Worm (Caenorhabditis elegans) whole organism, L2 larva: Measurements from ENCODE around the gene R09H10.6.

ENCODE experiments used
- F13H6.1 ChIP-seq: sonication (generic microtip); optimal IDR thresholded peaks from 2 replicates; lab custom pipeline; 2016; ENCODE audit warnings: missing genetic modification characterization, missing compliant biosample characterization
- Y55F3AM.14 ChIP-seq: fragments of 200-800 bp; sonication (Bioruptor generic); optimal IDR thresholded peaks from 2 replicates; lab custom pipeline; 2018; ENCODE audit warnings: mild to moderate bottlenecking, missing genetic modification characterization, missing compliant biosample characterization
- alr-1 ChIP-seq: fragments of 150-350 bp; optimal IDR thresholded peaks from 2 replicates; lab custom pipeline; 2014; ENCODE audit warnings: missing biosample characterization, missing genetic modification characterization
- aly-2 ChIP-seq: fragments of 150-350 bp; optimal IDR thresholded peaks from 2 replicates; lab custom pipeline; 2014; ENCODE audit warnings: missing biosample characterization, missing genetic modification characterization
- ceh-16 ChIP-seq: fragments of 150-350 bp; optimal IDR thresholded peaks from 2 replicates; lab custom pipeline; 2014; ENCODE audit warnings: missing biosample characterization, missing genetic modification characterization
- crh-2 ChIP-seq: sonication (generic microtip); optimal IDR thresholded peaks from 2 replicates; lab custom pipeline; 2017; ENCODE audit warnings: missing biosample characterization, missing genetic modification characterization
- dmd-4 ChIP-seq: sonication (generic microtip); optimal IDR thresholded peaks from 2 replicates; lab custom pipeline; 2017; ENCODE audit warnings: missing biosample characterization, missing genetic modification characterization
- elt-3 ChIP-seq: sonication (generic microtip); optimal IDR thresholded peaks from 2 replicates; lab custom pipeline; 2017; ENCODE audit warnings: missing biosample characterization, missing genetic modification characterization
- fos-1 ChIP-seq: fragments of 150-350 bp; optimal IDR thresholded peaks from 2 replicates; lab custom pipeline; 2014; ENCODE audit warnings: missing biosample characterization, missing genetic modification characterization
- gmeb-1 ChIP-seq: fragments of 150-350 bp; optimal IDR thresholded peaks from 2 replicates; lab custom pipeline; 2014; ENCODE audit warnings: missing biosample characterization, missing genetic modification characterization
- lin-11 ChIP-seq: fragments of 150-350 bp; sonication (generic microtip); optimal IDR thresholded peaks from 2 replicates; lab custom pipeline; 2014; ENCODE audit warnings: missing biosample characterization, missing genetic modification characterization, inconsistent platforms, mixed read lengths
- mab-5 ChIP-seq: fragments of 150-350 bp; optimal IDR thresholded peaks from 2 replicates; lab custom pipeline; 2014; ENCODE audit warnings: missing biosample characterization, missing genetic modification characterization
- nhr-10 ChIP-seq: sonication (generic microtip); optimal IDR thresholded peaks from 2 replicates; lab custom pipeline; 2017; ENCODE audit warnings: missing biosample characterization, missing genetic modification characterization
- nhr-11 ChIP-seq: fragments of 150-350 bp; optimal IDR thresholded peaks from 2 replicates; lab custom pipeline; 2014; ENCODE audit warnings: missing biosample characterization, missing genetic modification characterization
- nhr-12 ChIP-seq: fragments of 150-350 bp; optimal IDR thresholded peaks from 2 replicates; lab custom pipeline; 2014; ENCODE audit warnings: missing biosample characterization, missing genetic modification characterization
- nhr-129 ChIP-seq: fragments of 150-350 bp; optimal IDR thresholded peaks from 2 replicates; lab custom pipeline; 2014; ENCODE audit warnings: missing biosample characterization, missing genetic modification characterization
- nhr-21 ChIP-seq: fragments of 150-350 bp; optimal IDR thresholded peaks from 2 replicates; lab custom pipeline; 2014; ENCODE audit warnings: missing biosample characterization, missing genetic modification characterization
- nhr-23 ChIP-seq: fragments of 150-350 bp; optimal IDR thresholded peaks from 2 replicates; lab custom pipeline; 2014; ENCODE audit warnings: missing biosample characterization, missing genetic modification reagents, missing genetic modification characterization
- nhr-25 ChIP-seq: fragments of 150-350 bp; sonication (generic microtip); optimal IDR thresholded peaks from 3 replicates; lab custom pipeline; 2014; ENCODE audit warnings: missing biosample characterization, missing genetic modification characterization
- sma-9 ChIP-seq, 2 experiments: fragments of 150-350 bp in 1 of 2; sonication (generic microtip) in 1 of 2; optimal IDR thresholded peaks; 2 replicates each; lab custom pipeline; 2014 to 2016; ENCODE audit warnings: missing genetic modification characterization in 2 of 2, mild to moderate bottlenecking in 1 of 2, missing biosample characterization in 1 of 2, missing compliant biosample characterization in 1 of 2, missing genetic modification reagents in 1 of 2, moderate library complexity in 1 of 2
- snpc-4 ChIP-seq: fragments of 150-350 bp; optimal IDR thresholded peaks from 2 replicates; lab custom pipeline; 2014; ENCODE audit warnings: missing biosample characterization, missing genetic modification characterization
- unc-55 ChIP-seq: fragments of 150-350 bp; sonication (generic microtip); optimal IDR thresholded peaks from 3 replicates; lab custom pipeline; 2014; ENCODE audit warnings: missing biosample characterization, missing genetic modification reagents, missing genetic modification characterization
- unc-62 ChIP-seq: fragments of 150-350 bp; optimal IDR thresholded peaks from 2 replicates; lab custom pipeline; 2014; ENCODE audit warnings: missing biosample characterization, missing genetic modification reagents, missing genetic modification characterization
- zag-1 ChIP-seq: fragments of 150-350 bp; optimal IDR thresholded peaks from 2 replicates; lab custom pipeline; 2014; ENCODE audit warnings: missing biosample characterization, missing genetic modification characterization
- ztf-11 ChIP-seq: sonication (generic microtip); optimal IDR thresholded peaks from 2 replicates; lab custom pipeline; 2017; ENCODE audit warnings: missing biosample characterization, missing genetic modification characterization
- ztf-4 ChIP-seq: fragments of 150-350 bp; optimal IDR thresholded peaks from 2 replicates; lab custom pipeline; 2014; ENCODE audit warnings: missing biosample characterization, missing genetic modification characterization

The R09H10.6 gene

DNA sequence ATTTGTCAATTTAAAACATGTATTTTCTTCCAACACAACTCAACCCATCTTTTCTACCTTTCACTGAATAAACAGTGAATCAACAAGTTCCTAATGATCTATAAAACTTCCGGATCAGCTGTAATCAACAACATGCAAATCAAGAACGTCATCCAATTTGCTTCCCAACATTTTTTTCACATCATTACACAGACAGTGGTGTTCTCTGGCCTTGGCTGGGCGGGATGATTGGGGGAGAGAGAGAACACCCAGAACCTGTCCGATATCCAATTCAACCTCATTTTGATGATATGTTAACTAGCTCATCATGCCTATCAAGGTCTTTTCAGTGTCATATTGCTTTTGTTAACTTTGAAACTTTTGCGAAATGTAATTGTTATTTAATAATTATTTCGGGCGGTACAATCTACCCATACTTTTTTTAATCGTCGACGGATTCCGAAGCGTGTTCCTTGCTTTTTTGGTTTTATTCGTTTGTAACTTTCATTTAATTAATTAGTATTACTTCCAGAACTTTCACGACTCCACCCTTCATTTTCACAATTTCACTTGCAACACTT lies 6.6 kb downstream of the R09H10.6 start, which contains the start of gene ptr-14:
Gene ptr-14, plus strand, starts transcription at position 510 of the 560 bp plus-strand sequence.
- TF ChIP-seq F13H6.1 (tag; lab: Kevin White, UChicago) (no peak), aly-2 (no peak), nhr-25 (tag; lab: Kevin White, UChicago) (peak; percentile 49)

- no peak for TF ChIP-seq nhr-12
- TF ChIP-seq gmeb-1, result no peak
- peak; percentile 31 for TF ChIP-seq nhr-21 (tag; lab: Kevin White, UChicago)
- no peak for TF ChIP-seq ztf-11
- no peak for TF ChIP-seq zag-1 (tag; lab: Kevin White, UChicago)
These were observed 8.0 kb downstream of the R09H10.6 start for ce11 chrIV:10616366-10616765.

- peak; percentile 3 for TF ChIP-seq nhr-129
- TF ChIP-seq sma-9 (GFP tag; optimal IDR thresholded peaks at IDR 0.05; lab: Kevin White, UChicago), result no peak
- TF ChIP-seq sma-9 (tag; optimal IDR thresholded peaks at IDR 0.05; lab: Kevin White, UChicago), result no peak
- TF ChIP-seq mab-5, result no peak
- TF ChIP-seq Y55F3AM.14 (GFP tag; lab: Kevin White, UChicago), result no peak
- TF ChIP-seq nhr-25 (tag; lab: Kevin White, UChicago), result peak; percentile 81
- peak; percentile 2 for TF ChIP-seq nhr-21 (tag; lab: Kevin White, UChicago)
- TF ChIP-seq snpc-4, result no peak
- TF ChIP-seq crh-2 (tag; lab: Kevin White, UChicago), result peak; percentile 21
- TF ChIP-seq, all 48 proteins: peak for 4
These were observed 8.7 kb downstream of the R09H10.6 start for ce11 chrIV:10617099-10617498.

ce11 chrIV:10620811-10621210 lies 12.4 kb downstream of the R09H10.6 start, which contains the start of gene R09H10.7:
R09H10.7 (plus strand) TSS chrIV:10621111.
- TF ChIP-seq lin-11, result no peak
- TF ChIP-seq unc-55 (GFP tag; lab: Kevin White, UChicago), result no peak
- no peak for TF ChIP-seq elt-3 (tag; lab: Kevin White, UChicago)
- no peak for TF ChIP-seq alr-1 (tag; lab: Kevin White, UChicago)
- no peak for TF ChIP-seq unc-62 (GFP tag; lab: Kevin White, UChicago)
- TF ChIP-seq ztf-4 (tag; lab: Kevin White, UChicago), result no peak
- TF ChIP-seq ceh-16 (tag; lab: Kevin White, UChicago), result no peak
- no peak for TF ChIP-seq gmeb-1
- TF ChIP-seq Y55F3AM.14 (GFP tag; lab: Kevin White, UChicago), result no peak
- TF ChIP-seq fos-1 (tag; lab: Kevin White, UChicago), result no peak

DNA sequence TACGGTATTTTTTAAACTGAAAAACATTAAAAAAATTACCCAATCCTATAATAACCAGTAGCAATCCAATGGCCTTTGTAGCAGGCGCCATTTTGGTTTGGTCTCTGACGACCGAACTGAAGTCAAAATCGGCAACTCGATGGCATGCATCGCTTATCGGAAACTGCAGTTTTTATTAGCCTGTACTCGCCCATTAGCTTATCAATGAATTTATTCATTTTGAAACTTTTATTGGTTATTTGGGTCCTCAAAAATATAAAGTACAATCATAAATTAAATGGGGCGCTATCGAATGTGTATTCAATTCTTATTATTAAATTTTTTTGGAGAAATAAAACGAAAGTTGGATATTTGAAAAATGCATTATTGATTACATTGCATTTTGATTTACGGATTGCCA lies 20.3 kb downstream of the R09H10.6 start, which contains the start of gene R09H10.5:
Gene R09H10.5, minus strand, starts transcription at position 106 of the 400 bp plus-strand sequence.
- no peak for TF ChIP-seq alr-1 (tag; lab: Kevin White, UChicago)
- no peak for TF ChIP-seq ceh-16 (tag; lab: Kevin White, UChicago)
- TF ChIP-seq nhr-25 (tag; lab: Kevin White, UChicago), result no peak
- TF ChIP-seq fos-1 (tag; lab: Kevin White, UChicago), result peak; percentile 53
- TF ChIP-seq, all 48 proteins: peak for 1

DNA sequence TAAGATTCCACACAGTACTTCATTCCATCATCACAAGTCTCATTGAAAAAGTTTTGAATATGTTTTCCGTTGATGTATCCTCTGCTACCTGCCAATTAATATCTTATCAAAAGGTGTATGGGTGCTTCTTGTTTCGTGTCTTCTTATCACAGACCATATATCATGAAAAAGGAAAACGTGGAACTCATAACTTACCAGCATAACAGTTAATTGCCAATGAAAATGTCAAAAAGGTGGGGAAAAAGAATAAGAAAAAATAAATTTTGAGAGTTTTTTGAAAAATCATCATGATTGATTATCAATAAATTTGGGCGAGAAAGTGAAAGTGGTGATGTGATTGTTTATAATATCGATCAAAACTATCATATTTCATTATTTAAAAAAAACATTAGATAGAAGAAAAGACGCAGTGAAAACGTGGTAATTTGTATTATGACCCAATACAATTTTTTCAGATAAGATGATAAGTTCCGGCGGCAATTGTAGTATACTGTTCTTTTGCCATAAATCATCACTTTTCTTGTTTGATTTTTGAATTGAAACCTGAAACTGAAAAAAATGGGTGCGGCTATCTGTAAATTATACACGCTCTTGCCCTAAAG lies 22.7 kb downstream of the R09H10.6 start, which contains the start of gene F56C4.4:
Gene F56C4.4, minus strand, starts transcription at position 315 of the 602 bp plus-strand sequence.
- TF ChIP-seq crh-2 (tag; lab: Kevin White, UChicago), result peak; percentile 55
- TF ChIP-seq fos-1 (tag; lab: Kevin White, UChicago), result peak; percentile 41
- no peak for TF ChIP-seq nhr-11 (tag; lab: Kevin White, UChicago)

DNA sequence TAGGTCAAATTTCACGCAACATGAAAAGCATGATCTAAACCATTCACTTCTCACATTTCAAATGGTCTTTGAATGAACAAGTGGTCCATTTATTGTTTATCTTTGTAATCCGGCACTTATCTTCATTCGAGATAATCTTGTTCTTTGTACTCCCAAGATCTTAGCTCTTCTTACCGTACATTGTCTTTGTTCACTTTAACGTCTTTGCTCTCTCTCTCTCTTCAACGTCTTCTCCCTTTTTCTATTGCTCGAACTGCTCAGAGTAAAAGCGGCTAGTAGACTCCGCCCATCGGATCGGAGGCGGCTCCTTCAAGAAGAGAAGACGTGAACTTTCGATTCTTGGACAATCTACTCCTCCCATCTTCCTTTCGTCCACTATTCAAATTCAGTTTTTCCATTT lies 28.3 kb downstream of the R09H10.6 start, which contains the start of gene F56C4.1:
Gene F56C4.1, plus strand, starts transcription at position 301 of the 400 bp plus-strand sequence.
- TF ChIP-seq nhr-23 (tag; lab: Kevin White, UChicago) (no peak), gmeb-1 (no peak), alr-1 (tag; lab: Kevin White, UChicago) (no peak), unc-55 (GFP tag; lab: Kevin White, UChicago) (no peak), ztf-4 (tag; lab: Kevin White, UChicago) (no peak), nhr-10 (no peak), dmd-4 (tag; lab: Kevin White, UChicago) (no peak), fos-1 (tag; lab: Kevin White, UChicago) (no peak)
